Fruit fly (Drosophila melanogaster): ENCODE results near the gene Sarm.

dm6 chr3L:8024278-8025140, 39.2 kb upstream of the Sarm start:
- TF ChIP-seq CG8478 (optimal IDR thresholded peaks at IDR 0.05) (no peak), Dll (optimal IDR thresholded peaks at IDR 0.05) (no peak), psq (optimal IDR thresholded peaks at IDR 0.05) (no peak), EcR (GFP tag; optimal IDR thresholded peaks at IDR 0.05) (peak; percentile 68 to 83)

Data from whole organism.